Fruit fly (Drosophila melanogaster): ENCODE data around the gene Hex-t1.

- TF ChIP-seq tai (GFP tag; optimal IDR thresholded peaks at IDR 0.05) (no peak), foxo (GFP tag; optimal IDR thresholded peaks at IDR 0.05) (no peak), psq (GFP tag; optimal IDR thresholded peaks at IDR 0.05) (no peak), br (GFP tag; optimal IDR thresholded peaks at IDR 0.05) (no peak)
Measured at dm6 chr3R:26425005-26425404, 23.9 kb upstream of the Hex-t1 start, which contains the start of gene CG6503.

Data from whole organism, wandering third instar larva.